Worm (Caenorhabditis elegans) whole organism, young adult: ENCODE data around the gene C18A11.1.

Experiments
- B0035.1 ChIP-seq: sonication (generic microtip); optimal IDR thresholded peaks from 2 replicates; lab custom pipeline; 2016; ENCODE audit warnings: missing genetic modification characterization, mild to moderate bottlenecking, missing compliant biosample characterization, missing genotype, missing genetic modification reagents
- B0336.3 ChIP-seq: fragments of 200-800 bp; sonication (Bioruptor generic); IDR thresholded peaks from 2 replicates; pipeline ENCODE4 v1.3.6; 2022; ENCODE audit warnings: missing genetic modification characterization, missing compliant biosample characterization
- C17E4.6 ChIP-seq: fragments of 200-800 bp; sonication (Bioruptor generic); IDR thresholded peaks from 2 replicates; pipeline ENCODE4 v1.3.6; 2022; ENCODE audit warnings: missing genetic modification reagents, missing genetic modification characterization, missing compliant biosample characterization
- D2030.7 ChIP-seq: fragments of 200-800 bp; sonication (Bioruptor generic); IDR thresholded peaks from 2 replicates; pipeline ENCODE4 v1.3.6; 2022; ENCODE audit warnings: missing genetic modification reagents, missing genetic modification characterization, missing compliant biosample characterization
- F23B12.7 ChIP-seq: sonication (generic microtip); optimal IDR thresholded peaks from 2 replicates; lab custom pipeline; 2017; ENCODE audit warnings: missing genetic modification characterization, mild to moderate bottlenecking, missing compliant biosample characterization, antibody characterized with exemption, moderate library complexity; ENCODE audit not compliant: insufficient read depth
- F37B4.10 ChIP-seq: fragments of 200-800 bp; sonication (Bioruptor generic); IDR thresholded peaks from 2 replicates; pipeline ENCODE4 v1.3.6; 2022; ENCODE audit warnings: missing genetic modification characterization, missing compliant biosample characterization
- F39B2.1 ChIP-seq: fragments of 200-800 bp; sonication (Bioruptor generic); IDR thresholded peaks from 2 replicates; pipeline ENCODE4 v1.3.6; 2022; ENCODE audit warnings: missing genetic modification reagents, missing genetic modification characterization, missing compliant biosample characterization
- F52B5.7 ChIP-seq: sonication (generic microtip); optimal IDR thresholded peaks from 2 replicates; lab custom pipeline; 2016; ENCODE audit warnings: mild to moderate bottlenecking, missing genetic modification characterization, missing compliant biosample characterization
- T07F8.4 ChIP-seq: sonication (generic microtip); optimal IDR thresholded peaks from 2 replicates; lab custom pipeline; 2016; ENCODE audit warnings: mild to moderate bottlenecking, missing genetic modification characterization, moderate library complexity, missing compliant biosample characterization
- T26A5.8 ChIP-seq: sonication (generic microtip); optimal IDR thresholded peaks from 2 replicates; lab custom pipeline; 2016; ENCODE audit warnings: missing genetic modification characterization, missing compliant biosample characterization
- Y95B8A.8 ChIP-seq: fragments of 200-800 bp; sonication (Bioruptor generic); IDR thresholded peaks from 2 replicates; pipeline ENCODE4 v1.3.6; 2022; ENCODE audit warnings: missing genetic modification reagents, missing genetic modification characterization, missing compliant biosample characterization
- attf-3 ChIP-seq: fragments of 200-800 bp; sonication (Bioruptor generic); conservative IDR thresholded peaks from 2 replicates; pipeline ENCODE4 v1.3.6; 2022; ENCODE audit warnings: missing genetic modification reagents, missing genetic modification characterization, missing compliant biosample characterization
- attf-5 ChIP-seq: fragments of 200-800 bp; sonication (Bioruptor generic); optimal IDR thresholded peaks from 2 replicates; lab custom pipeline; 2018; ENCODE audit warnings: mild to moderate bottlenecking, missing genetic modification characterization, missing compliant biosample characterization
- bed-1 ChIP-seq: fragments of 200-800 bp; sonication (Bioruptor generic); IDR thresholded peaks from 2 replicates; pipeline ENCODE4 v1.3.6; 2022; ENCODE audit warnings: missing genetic modification reagents, missing genetic modification characterization, missing compliant biosample characterization
- die-1 ChIP-seq: sonication (generic microtip); optimal IDR thresholded peaks from 2 replicates; lab custom pipeline; 2016; ENCODE audit warnings: missing genotype, mild to moderate bottlenecking, missing genetic modification characterization, missing compliant biosample characterization
- egl-44 ChIP-seq: fragments of 200-800 bp; sonication (Bioruptor generic); IDR thresholded peaks from 2 replicates; pipeline ENCODE4 v1.3.6; 2022; ENCODE audit warnings: missing genetic modification reagents, missing genetic modification characterization, missing compliant biosample characterization
- fkh-3 ChIP-seq: sonication (generic microtip); optimal IDR thresholded peaks from 2 replicates; lab custom pipeline; 2016; ENCODE audit warnings: mild to moderate bottlenecking, missing genetic modification characterization, missing compliant biosample characterization
- him-1 ChIP-seq: sonication (generic microtip); optimal IDR thresholded peaks from 2 replicates; lab custom pipeline; 2016; ENCODE audit warnings: missing genotype, missing genetic modification reagents, missing genetic modification characterization, missing compliant biosample characterization
- lin-26 ChIP-seq: fragments of 200-800 bp; sonication (Bioruptor generic); IDR thresholded peaks from 2 replicates; pipeline ENCODE4 v1.3.6; 2022; ENCODE audit warnings: missing genetic modification reagents, missing genetic modification characterization, missing compliant biosample characterization
- lsy-27 ChIP-seq: sonication (generic microtip); optimal IDR thresholded peaks from 2 replicates; lab custom pipeline; 2017; ENCODE audit warnings: missing genetic modification characterization, mild to moderate bottlenecking, missing compliant biosample characterization, antibody characterized with exemption, missing genotype, borderline replicate concordance; ENCODE audit not compliant: insufficient read depth
- mxl-1 ChIP-seq: sonication (generic microtip); optimal IDR thresholded peaks from 2 replicates; lab custom pipeline; 2016; ENCODE audit warnings: missing genetic modification characterization, missing compliant biosample characterization
- nhr-179 ChIP-seq: sonication (generic microtip); optimal IDR thresholded peaks from 2 replicates; lab custom pipeline; 2016; ENCODE audit warnings: mild to moderate bottlenecking, missing genetic modification characterization, missing compliant biosample characterization
- nhr-27 ChIP-seq: fragments of 200-800 bp; sonication (Bioruptor generic); optimal IDR thresholded peaks from 2 replicates; lab custom pipeline; 2018; ENCODE audit warnings: mild to moderate bottlenecking, missing genetic modification characterization, moderate library complexity, missing compliant biosample characterization
- repo-1 ChIP-seq: sonication (generic microtip); optimal IDR thresholded peaks from 2 replicates; lab custom pipeline; 2017; ENCODE audit warnings: mild to moderate bottlenecking, missing genetic modification characterization, missing compliant biosample characterization
- sea-2 ChIP-seq: fragments of 200-800 bp; sonication (Bioruptor generic); IDR thresholded peaks from 2 replicates; pipeline ENCODE4 v1.3.6; 2022; ENCODE audit warnings: missing genetic modification characterization, missing compliant biosample characterization
- unc-130 ChIP-seq: sonication (generic microtip); optimal IDR thresholded peaks from 2 replicates; lab custom pipeline; 2016; ENCODE audit warnings: missing genetic modification reagents, missing genetic modification characterization, missing compliant biosample characterization
- zfh-2 ChIP-seq: fragments of 200-800 bp; sonication (Bioruptor generic); conservative IDR thresholded peaks from 2 replicates; pipeline ENCODE4 v1.3.6; 2022; ENCODE audit warnings: missing genetic modification reagents, missing genetic modification characterization, missing compliant biosample characterization
- zim-3 ChIP-seq: sonication (generic microtip); optimal IDR thresholded peaks from 2 replicates; lab custom pipeline; 2017; ENCODE audit warnings: mild to moderate bottlenecking, missing genetic modification characterization, moderate library complexity, missing compliant biosample characterization
- ztf-26 ChIP-seq: sonication (generic microtip); optimal IDR thresholded peaks from 2 replicates; lab custom pipeline; 2017; ENCODE audit warnings: missing genetic modification characterization, missing compliant biosample characterization

The C18A11.1 gene

ce11 chrX:8053008-8053441 is 16.1 kb upstream of the C18A11.1 start:
- TF ChIP-seq zfh-2 (GFP tag; lab: Robert Waterston, UW) (peak; percentile 90), mxl-1 (tag; lab: Kevin White, UChicago) (no peak), sea-2 (GFP tag; lab: Robert Waterston, UW) (peak; percentile 72; the same call in 1 of the 2 replicates)

- TF ChIP-seq fkh-3 (tag; lab: Kevin White, UChicago) = no peak
- TF ChIP-seq F39B2.1 (GFP tag; lab: Robert Waterston, UW) = no peak
- no peak for TF ChIP-seq bed-1
- TF ChIP-seq, all 124 proteins: peak for 0
Measured at ce11 chrX:8054478-8054877, 14.7 kb upstream of the C18A11.1 start.

ce11 chrX:8057791-8058270 is 11.3 kb upstream of the C18A11.1 start, which contains the start of gene dim-1:
dim-1 (minus strand) TSS chrX:8058220.
- TF ChIP-seq nhr-179 (tag; lab: Kevin White, UChicago) (no peak), attf-5 (GFP tag; lab: Kevin White, UChicago) (no peak), T26A5.8 (tag; lab: Kevin White, UChicago) (no peak)

DNA sequence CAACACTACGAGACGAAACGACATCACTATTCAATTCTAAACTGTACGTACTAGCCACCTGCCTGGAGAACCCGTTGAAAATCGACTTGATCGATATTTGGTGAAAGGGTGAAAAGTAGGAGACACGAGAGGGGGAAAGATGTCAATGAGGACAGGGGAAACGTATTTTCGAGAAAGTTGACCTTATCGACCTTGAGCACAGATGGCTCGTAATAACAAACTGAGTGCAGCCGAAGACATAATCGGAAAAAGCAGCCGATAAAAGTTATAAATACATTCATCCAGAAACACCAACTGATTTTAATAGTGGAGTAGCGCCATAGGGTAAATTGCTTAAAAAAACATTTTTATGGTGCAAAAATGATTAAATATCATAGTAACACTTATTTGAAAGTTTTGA is 9.1 kb upstream of the C18A11.1 start:
- TF ChIP-seq die-1 (tag; lab: Kevin White, UChicago) = no peak
- TF ChIP-seq zim-3 (tag; lab: Kevin White, UChicago) = no peak
- TF ChIP-seq zfh-2 (GFP tag; lab: Robert Waterston, UW) = no peak
- no peak for TF ChIP-seq F23B12.7 (tag; lab: Kevin White, UChicago)

- TF ChIP-seq F37B4.10 (GFP tag; lab: Robert Waterston, UW) = no peak
- no peak for TF ChIP-seq lin-26 (GFP tag; lab: Robert Waterston, UW)
- TF ChIP-seq Y95B8A.8 (GFP tag; lab: Robert Waterston, UW) = no peak
- no peak for TF ChIP-seq B0035.1 (tag; lab: Kevin White, UChicago)
- no peak for TF ChIP-seq C17E4.6 (GFP tag; lab: Robert Waterston, UW)
- TF ChIP-seq attf-3 (GFP tag; lab: Robert Waterston, UW) = no peak
- no peak for TF ChIP-seq nhr-27 (tag; lab: Kevin White, UChicago)
- no peak for TF ChIP-seq ztf-26 (tag; lab: Kevin White, UChicago)
- TF ChIP-seq egl-44 = no peak
Measured at ce11 chrX:8060823-8061222, 8.3 kb upstream of the C18A11.1 start, which contains the start of gene C18A11.3. C18A11.3 (plus strand) TSS chrX:8061123.

DNA sequence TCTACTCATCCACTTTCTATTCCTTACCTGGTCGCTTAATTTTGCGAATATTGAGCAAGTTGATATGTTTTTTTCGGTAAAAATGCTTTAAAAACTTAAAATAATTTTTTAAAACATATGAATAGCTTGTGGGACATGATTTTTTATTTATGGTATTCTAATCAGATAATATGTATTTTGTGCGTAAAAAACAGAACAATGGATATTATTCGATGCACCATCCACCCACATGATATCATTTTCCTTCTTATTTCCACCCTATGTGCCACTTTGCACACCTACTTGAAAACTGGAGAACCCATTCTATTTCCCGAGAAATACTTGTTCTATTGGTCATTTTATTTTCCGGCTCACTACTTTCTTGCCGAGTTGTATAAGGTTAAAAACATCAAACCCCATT is 1.9 kb upstream of the C18A11.1 start, which contains the start of gene C18A11.2:
C18A11.2 (plus strand) TSS at position 301 of the 400 bp plus-strand sequence.
- TF ChIP-seq D2030.7 (GFP tag; lab: Robert Waterston, UW) (no peak), lsy-27 (tag; lab: Kevin White, UChicago) (no peak), F52B5.7 (tag; lab: Kevin White, UChicago) (no peak), repo-1 (tag; lab: Kevin White, UChicago) (no peak), B0336.3 (GFP tag; lab: Robert Waterston, UW) (no peak), die-1 (tag; lab: Kevin White, UChicago) (no peak), T07F8.4 (tag; lab: Kevin White, UChicago) (no peak), nhr-179 (tag; lab: Kevin White, UChicago) (no peak), unc-130 (GFP tag; lab: Kevin White, UChicago) (no peak), him-1 (tag; lab: Kevin White, UChicago) (no peak), ztf-26 (tag; lab: Kevin White, UChicago) (no peak)
